Worm (Caenorhabditis elegans) whole organism, late embryonic: ENCODE data around the gene tag-325.

Experiments
- F13H6.1 ChIP-seq: sonication (generic microtip); optimal IDR thresholded peaks from 2 replicates; lab custom pipeline; 2016; ENCODE audit warnings: missing genetic modification characterization, missing compliant biosample characterization
- ceh-18 ChIP-seq: sonication (generic microtip); optimal IDR thresholded peaks from 2 replicates; lab custom pipeline; 2016; ENCODE audit warnings: missing genetic modification characterization, missing compliant biosample characterization
- ceh-22 ChIP-seq: sonication (generic microtip); optimal IDR thresholded peaks from 2 replicates; lab custom pipeline; 2017; ENCODE audit warnings: missing biosample characterization, missing genetic modification characterization
- hlh-8 ChIP-seq: sonication (generic microtip); optimal IDR thresholded peaks from 2 replicates; lab custom pipeline; 2016; ENCODE audit warnings: missing genotype, missing genetic modification characterization, missing compliant biosample characterization
- pqm-1 ChIP-seq: sonication (generic microtip); optimal IDR thresholded peaks from 2 replicates; lab custom pipeline; 2016; ENCODE audit warnings: missing genetic modification characterization, missing compliant biosample characterization
- rnt-1 ChIP-seq: sonication (generic microtip); optimal IDR thresholded peaks from 2 replicates; lab custom pipeline; 2016; ENCODE audit warnings: missing genetic modification characterization, missing compliant biosample characterization
- unc-86 ChIP-seq: sonication (generic microtip); optimal IDR thresholded peaks from 2 replicates; lab custom pipeline; 2016; ENCODE audit warnings: missing genetic modification characterization, missing compliant biosample characterization

DNA sequence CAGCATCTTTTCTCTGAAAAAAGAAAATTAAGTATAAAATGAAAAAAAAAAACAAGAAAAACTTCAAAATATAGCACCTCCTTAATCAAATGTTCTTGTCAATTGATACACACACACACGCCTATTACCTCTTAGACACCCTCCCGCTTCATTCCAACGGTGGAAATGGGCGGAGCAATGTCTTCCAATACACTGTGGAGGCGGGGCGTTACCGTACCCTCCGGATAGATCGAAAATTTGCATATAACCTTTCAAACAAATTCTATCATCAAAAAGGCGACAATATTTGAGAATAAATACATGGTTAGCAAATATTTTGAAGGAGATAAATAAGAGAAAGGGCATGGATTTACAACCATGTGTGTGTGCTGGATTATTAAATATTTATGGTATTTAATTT is 11.5 kb downstream of the tag-325 start:
- TF ChIP-seq pqm-1 (tag; lab: Kevin White, UChicago) = no peak
- no peak for TF ChIP-seq ceh-22 (tag; lab: Kevin White, UChicago)
- TF ChIP-seq hlh-8 (tag; lab: Kevin White, UChicago) = no peak
- TF ChIP-seq ceh-18 (tag; lab: Kevin White, UChicago) = no peak
- TF ChIP-seq F13H6.1 = no peak
- no peak for TF ChIP-seq unc-86 (tag; lab: Kevin White, UChicago)
- no peak for TF ChIP-seq rnt-1 (tag; lab: Kevin White, UChicago)
